Worm (Caenorhabditis elegans) whole organism, late embryonic: ENCODE results near the gene ztf-18.

Experiments
- C08G9.2 ChIP-seq: sonication (generic microtip); optimal IDR thresholded peaks from 2 replicates; lab custom pipeline; 2016; ENCODE audit warnings: mild to moderate bottlenecking, missing genetic modification characterization, moderate library complexity, missing compliant biosample characterization
- C38D4.7 ChIP-seq: fragments of 200-800 bp; sonication (Bioruptor generic); optimal IDR thresholded peaks from 2 replicates; lab custom pipeline; 2018; ENCODE audit warnings: mild to moderate bottlenecking, missing genetic modification characterization, moderate library complexity, missing compliant biosample characterization
- F13H6.1 ChIP-seq: sonication (generic microtip); optimal IDR thresholded peaks from 2 replicates; lab custom pipeline; 2016; ENCODE audit warnings: missing genetic modification characterization, missing compliant biosample characterization
- K09A11.1 ChIP-seq: sonication (generic microtip); optimal IDR thresholded peaks from 2 replicates; lab custom pipeline; 2017; ENCODE audit warnings: antibody characterized with exemption, mild to moderate bottlenecking, missing genetic modification characterization, missing compliant biosample characterization; ENCODE audit not compliant: insufficient read depth
- T23F11.4 ChIP-seq: fragments of 200-800 bp; sonication (Bioruptor generic); optimal IDR thresholded peaks from 2 replicates; lab custom pipeline; 2018; ENCODE audit warnings: mild to moderate bottlenecking, missing genetic modification characterization, missing compliant biosample characterization
- ceh-14 ChIP-seq: sonication (generic microtip); optimal IDR thresholded peaks from 2 replicates; lab custom pipeline; 2016; ENCODE audit warnings: missing genotype, missing genetic modification characterization, missing compliant biosample characterization
- ceh-18 ChIP-seq: sonication (generic microtip); optimal IDR thresholded peaks from 2 replicates; lab custom pipeline; 2016; ENCODE audit warnings: missing genetic modification characterization, missing compliant biosample characterization
- ceh-19 ChIP-seq: fragments of 200-800 bp; sonication (Bioruptor generic); optimal IDR thresholded peaks from 2 replicates; lab custom pipeline; 2018; ENCODE audit warnings: mild to moderate bottlenecking, missing genetic modification characterization, missing compliant biosample characterization
- ceh-30 ChIP-seq: fragments of 150-350 bp; optimal IDR thresholded peaks from 2 replicates; lab custom pipeline; 2014; ENCODE audit warnings: missing biosample characterization, missing genetic modification characterization
- ceh-45 ChIP-seq: fragments of 200-800 bp; sonication (Bioruptor generic); IDR thresholded peaks from 2 replicates; pipeline ENCODE4 v1.3.6; 2022; ENCODE audit warnings: missing genetic modification reagents, missing genetic modification characterization, missing compliant biosample characterization
- ceh-9 ChIP-seq: sonication (generic microtip); optimal IDR thresholded peaks from 2 replicates; lab custom pipeline; 2016; ENCODE audit warnings: mild to moderate bottlenecking, missing genetic modification characterization, inconsistent platforms, missing compliant biosample characterization
- che-1 ChIP-seq: sonication (generic microtip); optimal IDR thresholded peaks from 2 replicates; lab custom pipeline; 2016; ENCODE audit warnings: mild to moderate bottlenecking, missing genetic modification characterization, missing compliant biosample characterization
- dve-1 ChIP-seq: sonication (generic microtip); optimal IDR thresholded peaks from 2 replicates; lab custom pipeline; 2017; ENCODE audit warnings: antibody characterized with exemption, mild to moderate bottlenecking, missing genetic modification characterization, missing compliant biosample characterization
- elt-2 ChIP-seq: sonication (generic microtip); optimal IDR thresholded peaks from 2 replicates; lab custom pipeline; 2016; ENCODE audit warnings: missing genetic modification reagents, missing genetic modification characterization, missing compliant biosample characterization
- elt-4 ChIP-seq: sonication (generic microtip); optimal IDR thresholded peaks from 2 replicates; lab custom pipeline; 2016; ENCODE audit warnings: missing genetic modification characterization, missing compliant biosample characterization
- eyg-1 ChIP-seq: sonication (generic microtip); optimal IDR thresholded peaks from 2 replicates; lab custom pipeline; 2016; ENCODE audit warnings: missing genotype, missing genetic modification characterization, missing compliant biosample characterization
- fax-1 ChIP-seq: sonication (generic microtip); optimal IDR thresholded peaks from 2 replicates; lab custom pipeline; 2016; ENCODE audit warnings: missing genotype, missing genetic modification characterization, missing compliant biosample characterization
- fkh-10 ChIP-seq: fragments of 150-350 bp; optimal IDR thresholded peaks from 2 replicates; lab custom pipeline; 2014; ENCODE audit warnings: missing biosample characterization, missing genetic modification reagents, missing genetic modification characterization
- fkh-6 ChIP-seq: sonication (generic microtip); optimal IDR thresholded peaks from 2 replicates; lab custom pipeline; 2016; ENCODE audit warnings: missing genetic modification characterization, missing compliant biosample characterization
- hlh-6 ChIP-seq: sonication (generic microtip); optimal IDR thresholded peaks from 2 replicates; lab custom pipeline; 2016; ENCODE audit warnings: missing genotype, missing genetic modification characterization, missing compliant biosample characterization
- hlh-8 ChIP-seq: sonication (generic microtip); optimal IDR thresholded peaks from 2 replicates; lab custom pipeline; 2016; ENCODE audit warnings: missing genotype, missing genetic modification characterization, missing compliant biosample characterization
- lim-6 ChIP-seq: sonication (generic microtip); optimal IDR thresholded peaks from 2 replicates; lab custom pipeline; 2016; ENCODE audit warnings: missing genetic modification characterization, missing compliant biosample characterization
- madf-2 ChIP-seq: sonication (generic microtip); optimal IDR thresholded peaks from 2 replicates; lab custom pipeline; 2017; ENCODE audit warnings: missing genetic modification characterization, missing compliant biosample characterization
- nhr-11 ChIP-seq: fragments of 150-350 bp; optimal IDR thresholded peaks from 2 replicates; lab custom pipeline; 2014; ENCODE audit warnings: missing biosample characterization, missing genetic modification characterization
- nhr-232 ChIP-seq: sonication (generic microtip); optimal IDR thresholded peaks from 2 replicates; lab custom pipeline; 2016; ENCODE audit warnings: missing genetic modification characterization, missing compliant biosample characterization
- npax-4 ChIP-seq: sonication (generic microtip); optimal IDR thresholded peaks from 2 replicates; lab custom pipeline; 2016; ENCODE audit warnings: missing genetic modification characterization, missing compliant biosample characterization
- odd-2 ChIP-seq: sonication (generic microtip); optimal IDR thresholded peaks from 2 replicates; lab custom pipeline; 2017; ENCODE audit warnings: antibody characterized with exemption, mild to moderate bottlenecking, missing genetic modification characterization, missing compliant biosample characterization
- pag-3 ChIP-seq: sonication (generic microtip); optimal IDR thresholded peaks from 2 replicates; lab custom pipeline; 2016; ENCODE audit warnings: missing compliant biosample characterization, missing genetic modification characterization, borderline replicate concordance
- pax-1 ChIP-seq: fragments of 150-350 bp; optimal IDR thresholded peaks from 2 replicates; lab custom pipeline; 2014; ENCODE audit warnings: missing biosample characterization, missing genetic modification characterization
- pha-4 ChIP-seq: fragments of 150-350 bp; optimal IDR thresholded peaks from 2 replicates; lab custom pipeline; 2018; ENCODE audit warnings: missing biosample characterization, missing genetic modification reagents, missing genetic modification characterization
- ref-2 ChIP-seq: sonication (generic microtip); optimal IDR thresholded peaks from 2 replicates; lab custom pipeline; 2016; ENCODE audit warnings: missing genetic modification characterization, missing compliant biosample characterization
- rnt-1 ChIP-seq: sonication (generic microtip); optimal IDR thresholded peaks from 2 replicates; lab custom pipeline; 2016; ENCODE audit warnings: missing genetic modification characterization, missing compliant biosample characterization
- sdc-2 ChIP-seq: sonication (generic microtip); optimal IDR thresholded peaks from 2 replicates; lab custom pipeline; 2016; ENCODE audit warnings: missing genotype, missing genetic modification characterization, missing compliant biosample characterization
- sox-4 ChIP-seq: sonication (generic microtip); optimal IDR thresholded peaks from 2 replicates; lab custom pipeline; 2017; ENCODE audit warnings: mild to moderate bottlenecking, missing genetic modification characterization, inconsistent platforms, missing compliant biosample characterization
- tbx-2 ChIP-seq: sonication (generic microtip); optimal IDR thresholded peaks from 2 replicates; lab custom pipeline; 2016; ENCODE audit warnings: missing genetic modification characterization, missing compliant biosample characterization
- unc-3 ChIP-seq, 2 experiments: fragments of 200-800 bp in 1 of 2; sonication (Bioruptor generic) in 1 of 2; sonication (generic microtip) in 1 of 2; conservative IDR thresholded peaks in 1 of 2; optimal IDR thresholded peaks in 1 of 2; 2 replicates each; pipeline versions ENCODE4 v1.3.6 to Lab custom; 2016 to 2022; ENCODE audit warnings: missing compliant biosample characterization in 2 of 2, missing genetic modification characterization in 2 of 2, missing genetic modification reagents in 1 of 2
- unc-42 ChIP-seq: sonication (generic microtip); optimal IDR thresholded peaks from 2 replicates; lab custom pipeline; 2016; ENCODE audit warnings: missing genotype, missing genetic modification characterization, missing compliant biosample characterization
- unc-55 ChIP-seq: sonication (generic microtip); optimal IDR thresholded peaks from 2 replicates; lab custom pipeline; 2017; ENCODE audit warnings: missing biosample characterization, missing genetic modification reagents, missing genetic modification characterization

ztf-18 gene

ce11 chrIII:856908-857307 lies 38.6 kb downstream of the ztf-18 start:
- TF ChIP-seq C08G9.2 (tag; lab: Kevin White, UChicago) (no peak), nhr-232 (no peak), fkh-10 (GFP tag; lab: Kevin White, UChicago) (no peak)

DNA sequence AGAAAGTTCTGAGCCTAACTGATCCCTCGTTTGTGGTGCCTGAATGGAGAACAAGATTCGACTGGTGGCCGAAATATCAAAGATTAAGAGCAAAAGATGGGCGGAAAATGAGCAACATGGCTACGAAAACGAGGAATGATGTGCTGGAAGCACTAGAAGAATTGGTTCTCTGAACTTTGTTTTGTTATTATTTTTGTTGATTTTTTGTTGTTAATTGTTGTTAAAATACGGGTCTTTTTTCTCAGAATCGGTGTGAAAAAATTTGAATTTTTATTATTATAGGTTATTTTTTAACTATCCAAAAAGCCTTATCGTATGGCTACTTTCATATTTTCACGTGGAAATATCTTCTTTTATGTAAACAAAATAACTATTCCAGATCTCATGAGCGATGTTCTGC lies 39.3 kb downstream of the ztf-18 start, which contains the start of gene K02F3.12:
TSS of gene K02F3.12 (plus strand) at position 301 of the 400 bp plus-strand sequence.
- TF ChIP-seq ceh-30 (tag; lab: Kevin White, UChicago) (no peak), nhr-11 (tag; lab: Kevin White, UChicago) (no peak), ceh-9 (tag; lab: Kevin White, UChicago) (no peak), K09A11.1 (no peak), hlh-6 (tag; lab: Kevin White, UChicago) (no peak), odd-2 (tag; lab: Kevin White, UChicago) (no peak), pag-3 (tag; lab: Kevin White, UChicago) (no peak), ceh-19 (no peak), sdc-2 (tag; lab: Kevin White, UChicago) (no peak)
- TF ChIP-seq, all 69 proteins: peak for 0

DNA sequence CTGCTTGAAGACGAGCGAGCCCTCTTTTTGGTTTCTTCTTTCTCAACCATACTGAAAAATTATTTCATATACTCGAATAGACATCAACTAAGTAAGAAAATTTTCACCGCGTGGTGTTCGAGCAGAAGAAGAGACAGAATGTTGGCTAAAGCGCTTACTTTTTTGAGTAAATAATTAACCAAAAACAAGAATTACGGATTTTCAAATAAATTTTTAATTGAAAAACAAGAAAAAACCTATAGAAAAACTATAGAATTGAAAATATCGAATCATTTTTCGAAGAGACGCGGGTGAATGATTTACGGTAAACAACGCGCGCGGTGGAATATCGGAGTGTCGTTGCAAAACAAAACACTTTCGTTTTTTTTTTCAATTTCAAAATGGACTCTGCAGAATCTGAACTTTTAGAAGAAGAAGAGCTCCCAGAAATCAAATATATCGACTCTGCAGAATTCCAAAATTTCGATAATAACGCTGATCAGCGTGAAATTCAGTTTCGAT lies 41.6 kb downstream of the ztf-18 start, which contains the start of the genes rnp-5 and tag-51:
TSS of gene rnp-5 (minus strand) at position 51 of the 501 bp plus-strand sequence.
TSS of gene tag-51 (plus strand) at position 363 of the 501 bp plus-strand sequence.
- TF ChIP-seq ceh-18 (tag; lab: Kevin White, UChicago) (no peak), unc-55 (GFP tag; lab: Kevin White, UChicago) (no peak), ceh-9 (tag; lab: Kevin White, UChicago) (no peak), pha-4 (no peak), unc-42 (tag; lab: Kevin White, UChicago) (no peak), fax-1 (tag; lab: Kevin White, UChicago) (no peak), elt-4 (tag; lab: Kevin White, UChicago) (no peak), npax-4 (tag; lab: Kevin White, UChicago) (no peak), fkh-6 (tag; lab: Kevin White, UChicago) (no peak), eyg-1 (tag; lab: Kevin White, UChicago) (no peak), T23F11.4 (GFP tag; lab: Kevin White, UChicago) (no peak), ceh-14 (tag; lab: Kevin White, UChicago) (no peak), ceh-19 (no peak), pag-3 (tag; lab: Kevin White, UChicago) (no peak), sox-4 (tag; lab: Kevin White, UChicago) (no peak), ref-2 (no peak), elt-2 (tag; lab: Kevin White, UChicago) (no peak), lim-6 (no peak), tbx-2 (tag; lab: Kevin White, UChicago) (no peak)

DNA sequence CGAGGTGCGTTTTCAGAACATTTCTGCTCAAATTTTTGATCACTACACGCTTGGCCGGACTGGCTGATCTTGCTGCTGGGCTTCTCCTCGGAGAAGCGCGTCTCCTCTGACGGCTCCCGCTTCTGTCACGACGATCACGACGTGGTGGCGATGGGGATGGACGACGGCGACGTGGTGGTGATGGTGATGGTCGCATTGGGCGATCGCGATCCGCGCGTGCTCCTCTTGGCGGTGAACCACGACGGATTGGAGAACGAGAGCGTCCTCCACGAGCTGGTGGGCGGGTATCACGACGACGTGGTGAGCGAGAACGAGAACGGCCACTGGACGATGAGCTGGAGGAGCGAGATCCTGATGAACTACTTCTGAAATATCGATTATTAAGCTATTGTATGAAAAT lies 42.1 kb downstream of the ztf-18 start:
- TF ChIP-seq ceh-45 (GFP tag; lab: Robert Waterston, UW) (no peak), lim-6 (no peak), pha-4 (no peak), dve-1 (tag; lab: Kevin White, UChicago) (no peak), C08G9.2 (tag; lab: Kevin White, UChicago) (peak; percentile 8), fkh-6 (tag; lab: Kevin White, UChicago) (no peak), elt-4 (tag; lab: Kevin White, UChicago) (peak; percentile 66), F13H6.1 (tag; lab: Kevin White, UChicago) (no peak)

DNA sequence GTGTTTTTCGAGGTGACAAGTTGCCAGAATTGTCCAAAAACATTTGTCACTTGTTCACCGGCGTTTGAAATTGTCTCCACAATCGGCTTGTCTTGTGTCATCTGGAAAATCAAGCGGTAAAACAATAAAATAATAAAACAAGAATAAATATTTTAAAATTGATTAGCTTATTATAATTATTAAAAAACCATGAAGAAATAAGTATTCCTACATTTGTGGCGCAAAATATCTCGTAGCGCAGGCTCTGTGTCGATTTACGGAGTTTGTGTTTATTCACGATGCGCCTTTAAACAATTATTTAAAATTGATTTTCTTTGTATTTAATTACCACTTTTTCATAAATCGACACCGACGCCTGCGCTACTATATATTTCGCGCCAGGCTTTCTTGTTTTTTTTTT lies 43.2 kb downstream of the ztf-18 start, which contains the start of gene moma-1:
TSS of gene moma-1 (minus strand) at position 101 of the 400 bp plus-strand sequence.
- TF ChIP-seq C38D4.7 (no peak), ref-2 (no peak), rnt-1 (tag; lab: Kevin White, UChicago) (no peak), tbx-2 (tag; lab: Kevin White, UChicago) (no peak), lim-6 (no peak), madf-2 (tag; lab: Kevin White, UChicago) (no peak), hlh-8 (tag; lab: Kevin White, UChicago) (no peak), ceh-45 (GFP tag; lab: Robert Waterston, UW) (no peak), ceh-30 (tag; lab: Kevin White, UChicago) (no peak), pax-1 (tag; lab: Kevin White, UChicago) (no peak), dve-1 (tag; lab: Kevin White, UChicago) (no peak), ceh-14 (tag; lab: Kevin White, UChicago) (no peak), K09A11.1 (no peak), unc-3 (GFP tag; conservative IDR thresholded peaks at IDR 0.05; lab: Robert Waterston, UW) (no peak), unc-3 (tag; optimal IDR thresholded peaks at IDR 0.05; lab: Kevin White, UChicago) (no peak), che-1 (no peak), pha-4 (no peak)
